Worm (Caenorhabditis elegans): ENCODE data around the gene him-5.

Gene him-5

ce11 chrV:14139252-14140100 is 49.2 kb downstream of the him-5 start:
- TF ChIP-seq lin-15B (tag; optimal IDR thresholded peaks at IDR 0.05): peak; percentile 16
- TF ChIP-seq jun-1 (tag; optimal IDR thresholded peaks at IDR 0.05): no peak
- TF ChIP-seq lin-39 (tag; optimal IDR thresholded peaks at IDR 0.05): peak; percentile 40
- peak; percentile 23 for TF ChIP-seq nhr-25 (tag; optimal IDR thresholded peaks at IDR 0.05)
- peak; percentile 5 for TF ChIP-seq ama-1 (optimal IDR thresholded peaks at IDR 0.05)
- peak; percentile 23 for TF ChIP-seq hmg-11 (tag; optimal IDR thresholded peaks at IDR 0.05)
- no peak for TF ChIP-seq daf-12 (tag; optimal IDR thresholded peaks at IDR 0.05)

ce11 chrV:14140733-14141132 is 50.5 kb downstream of the him-5 start:
- TF ChIP-seq egl-27 (tag; optimal IDR thresholded peaks at IDR 0.05) (no peak), fkh-10 (GFP tag; optimal IDR thresholded peaks at IDR 0.05) (peak; percentile 82)

DNA sequence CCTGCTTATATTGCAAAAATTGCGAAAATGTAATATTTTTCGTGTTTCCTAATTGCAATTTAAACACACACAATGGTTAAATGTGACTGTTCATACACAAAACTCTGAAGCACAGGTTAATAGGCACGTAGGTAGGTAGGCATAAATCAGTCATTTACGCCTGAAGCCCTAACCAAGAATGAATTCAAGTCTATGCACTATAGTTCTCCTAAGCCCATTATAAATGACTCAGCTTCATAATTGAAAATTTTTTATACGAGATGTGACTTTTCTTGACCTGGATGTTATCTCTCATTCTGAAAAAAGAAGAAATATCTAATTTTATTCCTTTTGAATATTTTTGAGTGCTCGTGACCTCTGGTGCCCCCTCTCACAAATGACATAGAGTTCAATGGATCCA is 51.6 kb downstream of the him-5 start:
- TF ChIP-seq lsy-12 (tag; optimal IDR thresholded peaks at IDR 0.05) (no peak), aly-2 (tag; optimal IDR thresholded peaks at IDR 0.05) (no peak), ztf-4 (tag; optimal IDR thresholded peaks at IDR 0.05) (no peak), fkh-10 (GFP tag; optimal IDR thresholded peaks at IDR 0.05) (no peak), egl-5 (tag; optimal IDR thresholded peaks at IDR 0.05) (no peak)
